Fruit fly (Drosophila melanogaster): ENCODE data around the gene CG6023.

DNA sequence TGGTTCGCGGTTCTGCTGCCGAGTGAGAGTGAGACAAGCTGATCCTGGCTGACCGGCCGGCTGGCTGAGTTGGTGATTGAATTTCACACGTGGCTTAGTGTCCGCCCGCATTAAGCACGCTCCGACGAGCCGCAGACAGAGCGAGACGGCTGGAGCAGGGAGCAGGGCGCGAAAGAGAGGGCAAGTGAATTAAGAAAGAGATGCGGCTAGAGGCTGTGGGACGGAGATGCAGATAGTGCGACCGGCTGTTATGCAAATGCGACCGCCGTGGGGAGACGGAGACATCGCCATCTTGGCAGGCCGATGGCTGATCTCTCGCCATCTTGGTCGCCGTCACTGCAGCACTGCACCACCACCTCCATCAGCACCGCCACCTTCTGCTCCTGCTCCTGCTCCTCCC, 54.1 kb downstream of the CG6023 start:
- TF ChIP-seq pan (optimal IDR thresholded peaks at IDR 0.05) (no peak), rgr (GFP tag; optimal IDR thresholded peaks at IDR 0.05) (no peak)
